Worm (Caenorhabditis elegans) whole organism, L4 larva: ENCODE measurements around the gene str-261.

Experiments used
- ZK546.5 ChIP-seq, 2 experiments: sonication (generic microtip); optimal IDR thresholded peaks; 2 replicates each; lab custom pipeline; 2017; ENCODE audit warnings: missing biosample characterization in 2 of 2, missing genetic modification characterization in 2 of 2
- ama-1 ChIP-seq: fragments of 150-350 bp; optimal IDR thresholded peaks from 2 replicates; lab custom pipeline; 2014; ENCODE audit warnings: inconsistent platforms, mixed read lengths
- ces-1 ChIP-seq: fragments of 150-350 bp; sonication (generic microtip); optimal IDR thresholded peaks from 4 replicates; lab custom pipeline; 2014; ENCODE audit warnings: missing biosample characterization, missing genetic modification reagents, missing genetic modification characterization
- dpl-1 ChIP-seq: fragments of 150-350 bp; optimal IDR thresholded peaks from 2 replicates; lab custom pipeline; 2014; ENCODE audit warnings: missing biosample characterization, missing genetic modification reagents, missing genetic modification characterization
- hlh-11 ChIP-seq: fragments of 200-800 bp; sonication (Bioruptor generic); optimal IDR thresholded peaks from 2 replicates; lab custom pipeline; 2018; ENCODE audit warnings: mild to moderate bottlenecking, missing genetic modification characterization, missing compliant biosample characterization
- lin-15B ChIP-seq: fragments of 150-350 bp; sonication (generic microtip); optimal IDR thresholded peaks from 3 replicates; lab custom pipeline; 2014; ENCODE audit warnings: missing biosample characterization, missing genetic modification characterization
- nhr-25 ChIP-seq: sonication (generic microtip); optimal IDR thresholded peaks from 2 replicates; lab custom pipeline; 2017; ENCODE audit warnings: missing genetic modification characterization, mild to moderate bottlenecking, missing compliant biosample characterization, antibody characterized with exemption, moderate library complexity, borderline replicate concordance; ENCODE audit not compliant: insufficient read depth
- nhr-41 ChIP-seq: fragments of 200-800 bp; sonication (Bioruptor generic); IDR thresholded peaks from 2 replicates; pipeline ENCODE4 v1.3.6; 2022; ENCODE audit warnings: missing genetic modification reagents, missing genetic modification characterization, missing compliant biosample characterization
- sdz-12 ChIP-seq: fragments of 200-800 bp; sonication (Bioruptor generic); optimal IDR thresholded peaks from 2 replicates; lab custom pipeline; 2018; ENCODE audit warnings: mild to moderate bottlenecking, missing genetic modification characterization, missing compliant biosample characterization
- tag-97 ChIP-seq: fragments of 200-800 bp; sonication (Bioruptor generic); IDR thresholded peaks from 2 replicates; pipeline ENCODE4 v1.3.6; 2022; ENCODE audit warnings: missing genetic modification characterization, missing compliant biosample characterization
- unc-39 ChIP-seq: sonication (generic microtip); optimal IDR thresholded peaks from 2 replicates; lab custom pipeline; 2017; ENCODE audit warnings: missing biosample characterization, missing genetic modification characterization
- unc-62 ChIP-seq, 3 experiments: fragments of 150-350 bp in 1 of 3; sonication (generic microtip); optimal IDR thresholded peaks in 2 of 3; peaks in 1 of 3; 1 replicate in 1 of 3; 2 replicates in 2 of 3; lab custom pipeline; 2014 to 2017; ENCODE audit warnings: missing biosample characterization in 3 of 3, missing genetic modification characterization in 3 of 3, missing genetic modification reagents in 3 of 3, missing genotype in 1 of 3
- zip-11 ChIP-seq: fragments of 200-800 bp; sonication (Bioruptor generic); IDR thresholded peaks from 2 replicates; pipeline ENCODE4 v1.3.6; 2022; ENCODE audit warnings: missing genetic modification characterization, missing compliant biosample characterization
- ztf-11 ChIP-seq: fragments of 150-350 bp; optimal IDR thresholded peaks from 2 replicates; lab custom pipeline; 2014; ENCODE audit warnings: missing biosample characterization, missing genetic modification characterization

ce11 chrIII:11036640-11037039, 37.7 kb upstream of the str-261 start, which contains the start of gene spat-2:
- TF ChIP-seq unc-62 (GFP tag; optimal IDR thresholded peaks at IDR 0.05 in 1 of 2; lab: Kevin White, UChicago), result no peak
- TF ChIP-seq unc-62 (tag; optimal IDR thresholded peaks at IDR 0.05; lab: Kevin White, UChicago), result no peak
- TF ChIP-seq sdz-12 (GFP tag; lab: Kevin White, UChicago), result no peak
- TF ChIP-seq ama-1, result no peak
- TF ChIP-seq zip-11, result no peak
- no peak for TF ChIP-seq nhr-25 (tag; lab: Kevin White, UChicago)
- TF ChIP-seq nhr-41 (GFP tag; lab: Robert Waterston, UW), result no peak
- TF ChIP-seq hlh-11, result no peak
- TF ChIP-seq tag-97 (GFP tag; lab: Robert Waterston, UW), result no peak
- no peak for TF ChIP-seq ZK546.5 (tag; optimal IDR thresholded peaks at IDR 0.05; lab: Kevin White, UChicago)
- TF ChIP-seq ztf-11 (tag; lab: Kevin White, UChicago), result no peak
- no peak for TF ChIP-seq unc-39 (tag; lab: Kevin White, UChicago)
- TF ChIP-seq dpl-1, result no peak
- no peak for TF ChIP-seq lin-15B (tag; lab: Kevin White, UChicago)
- TF ChIP-seq ces-1 (GFP tag; lab: Kevin White, UChicago), result no peak
